Worm (Caenorhabditis elegans) whole organism, L2 larva: ENCODE measurements around the gene clec-263.

Experiments used
- C34F6.9 ChIP-seq: fragments of 150-350 bp; optimal IDR thresholded peaks from 2 replicates; lab custom pipeline; 2014; ENCODE audit warnings: missing biosample characterization, missing genetic modification characterization
- F13H6.1 ChIP-seq: sonication (generic microtip); optimal IDR thresholded peaks from 2 replicates; lab custom pipeline; 2016; ENCODE audit warnings: missing genetic modification characterization, missing compliant biosample characterization
- ZK546.5 ChIP-seq: sonication (generic microtip); optimal IDR thresholded peaks from 2 replicates; lab custom pipeline; 2017; ENCODE audit warnings: missing biosample characterization, missing genetic modification characterization
- alr-1 ChIP-seq: fragments of 150-350 bp; optimal IDR thresholded peaks from 2 replicates; lab custom pipeline; 2014; ENCODE audit warnings: missing biosample characterization, missing genetic modification characterization
- ama-1 ChIP-seq: fragments of 150-350 bp; optimal IDR thresholded peaks from 2 replicates; lab custom pipeline; 2018; ENCODE audit warnings: inconsistent platforms
- blmp-1 ChIP-seq: sonication (generic microtip); optimal IDR thresholded peaks from 2 replicates; lab custom pipeline; 2017; ENCODE audit warnings: missing genetic modification characterization, mild to moderate bottlenecking, missing compliant biosample characterization, antibody characterized with exemption, moderate library complexity; ENCODE audit not compliant: insufficient read depth
- ceh-16 ChIP-seq: fragments of 150-350 bp; optimal IDR thresholded peaks from 2 replicates; lab custom pipeline; 2014; ENCODE audit warnings: missing biosample characterization, missing genetic modification characterization
- ceh-82 ChIP-seq: fragments of 150-350 bp; optimal IDR thresholded peaks from 2 replicates; lab custom pipeline; 2014; ENCODE audit warnings: missing biosample characterization, missing genetic modification characterization
- dmd-4 ChIP-seq: sonication (generic microtip); optimal IDR thresholded peaks from 2 replicates; lab custom pipeline; 2017; ENCODE audit warnings: missing biosample characterization, missing genetic modification characterization
- egl-27 ChIP-seq: sonication (generic microtip); optimal IDR thresholded peaks from 3 replicates; lab custom pipeline; 2017; ENCODE audit warnings: missing biosample characterization, missing genetic modification reagents, missing genetic modification characterization
- elt-1 ChIP-seq: fragments of 150-350 bp; optimal IDR thresholded peaks from 2 replicates; lab custom pipeline; 2014; ENCODE audit warnings: missing biosample characterization, missing genetic modification characterization
- elt-3 ChIP-seq: sonication (generic microtip); optimal IDR thresholded peaks from 2 replicates; lab custom pipeline; 2017; ENCODE audit warnings: missing biosample characterization, missing genetic modification characterization
- fos-1 ChIP-seq: fragments of 150-350 bp; optimal IDR thresholded peaks from 2 replicates; lab custom pipeline; 2014; ENCODE audit warnings: missing biosample characterization, missing genetic modification characterization
- lin-11 ChIP-seq: fragments of 150-350 bp; sonication (generic microtip); optimal IDR thresholded peaks from 2 replicates; lab custom pipeline; 2014; ENCODE audit warnings: missing biosample characterization, missing genetic modification characterization, inconsistent platforms, mixed read lengths
- lin-13 ChIP-seq: fragments of 150-350 bp; optimal IDR thresholded peaks from 2 replicates; lab custom pipeline; 2014; ENCODE audit warnings: missing biosample characterization, missing genetic modification reagents, missing genetic modification characterization
- lsy-2 ChIP-seq, 2 experiments: fragments of 150-350 bp in 1 of 2; sonication (generic microtip) in 1 of 2; optimal IDR thresholded peaks; 2 replicates each; lab custom pipeline; 2014 to 2017; ENCODE audit warnings: missing biosample characterization in 2 of 2, missing genetic modification characterization in 2 of 2
- mab-5 ChIP-seq: fragments of 150-350 bp; optimal IDR thresholded peaks from 2 replicates; lab custom pipeline; 2014; ENCODE audit warnings: missing biosample characterization, missing genetic modification characterization
- mbf-1 ChIP-seq: sonication (generic microtip); optimal IDR thresholded peaks from 2 replicates; lab custom pipeline; 2017; ENCODE audit warnings: missing biosample characterization, missing genetic modification characterization
- nhr-10 ChIP-seq: sonication (generic microtip); optimal IDR thresholded peaks from 2 replicates; lab custom pipeline; 2017; ENCODE audit warnings: missing biosample characterization, missing genetic modification characterization
- nhr-11 ChIP-seq: fragments of 150-350 bp; optimal IDR thresholded peaks from 2 replicates; lab custom pipeline; 2014; ENCODE audit warnings: missing biosample characterization, missing genetic modification characterization
- nhr-12 ChIP-seq: fragments of 150-350 bp; optimal IDR thresholded peaks from 2 replicates; lab custom pipeline; 2014; ENCODE audit warnings: missing biosample characterization, missing genetic modification characterization
- nhr-23 ChIP-seq: fragments of 150-350 bp; optimal IDR thresholded peaks from 2 replicates; lab custom pipeline; 2014; ENCODE audit warnings: missing biosample characterization, missing genetic modification reagents, missing genetic modification characterization
- nhr-237 ChIP-seq: fragments of 150-350 bp; optimal IDR thresholded peaks from 2 replicates; lab custom pipeline; 2014; ENCODE audit warnings: missing biosample characterization, missing genetic modification characterization
- nhr-25 ChIP-seq: fragments of 150-350 bp; sonication (generic microtip); optimal IDR thresholded peaks from 3 replicates; lab custom pipeline; 2014; ENCODE audit warnings: missing biosample characterization, missing genetic modification characterization
- nhr-77 ChIP-seq: fragments of 150-350 bp; optimal IDR thresholded peaks from 2 replicates; lab custom pipeline; 2014; ENCODE audit warnings: missing biosample characterization, missing genetic modification characterization
- peb-1 ChIP-seq: fragments of 150-350 bp; optimal IDR thresholded peaks from 2 replicates; lab custom pipeline; 2014; ENCODE audit warnings: missing biosample characterization, missing genetic modification characterization
- sem-4 ChIP-seq: fragments of 150-350 bp; optimal IDR thresholded peaks from 2 replicates; lab custom pipeline; 2014; ENCODE audit warnings: missing biosample characterization, missing genetic modification reagents, missing genetic modification characterization
- skn-1 ChIP-seq: sonication (generic microtip); optimal IDR thresholded peaks from 2 replicates; lab custom pipeline; 2017; ENCODE audit warnings: missing biosample characterization, missing genetic modification characterization
- sma-3 ChIP-seq: sonication (generic microtip); optimal IDR thresholded peaks from 2 replicates; lab custom pipeline; 2016; ENCODE audit warnings: missing genetic modification reagents, missing genetic modification characterization, missing compliant biosample characterization
- unc-55 ChIP-seq: fragments of 150-350 bp; sonication (generic microtip); optimal IDR thresholded peaks from 3 replicates; lab custom pipeline; 2014; ENCODE audit warnings: missing biosample characterization, missing genetic modification reagents, missing genetic modification characterization
- unc-62 ChIP-seq: fragments of 150-350 bp; optimal IDR thresholded peaks from 2 replicates; lab custom pipeline; 2014; ENCODE audit warnings: missing biosample characterization, missing genetic modification reagents, missing genetic modification characterization
- ztf-11 ChIP-seq: sonication (generic microtip); optimal IDR thresholded peaks from 2 replicates; lab custom pipeline; 2017; ENCODE audit warnings: missing biosample characterization, missing genetic modification characterization
- ztf-4 ChIP-seq: fragments of 150-350 bp; optimal IDR thresholded peaks from 2 replicates; lab custom pipeline; 2014; ENCODE audit warnings: missing biosample characterization, missing genetic modification characterization

Gene clec-263

DNA sequence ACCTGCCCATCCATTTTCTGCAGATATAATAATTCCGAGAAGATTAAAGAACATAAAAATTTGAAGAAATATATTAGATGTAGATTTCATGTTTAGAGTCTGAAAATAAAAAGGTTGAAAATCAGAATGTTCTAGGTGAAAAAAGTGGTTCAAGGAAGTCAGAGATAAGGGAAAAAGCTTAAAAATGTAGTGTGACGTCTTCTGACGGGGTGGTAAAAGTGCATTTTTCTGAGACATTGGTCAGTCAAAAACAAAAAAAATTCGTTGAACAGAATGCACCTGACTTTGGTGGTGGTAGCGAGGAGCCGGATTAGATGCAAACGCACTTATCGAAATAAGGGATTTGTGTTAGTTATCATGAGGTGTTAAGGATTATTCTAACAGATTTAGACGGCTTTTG is 32.2 kb downstream of the clec-263 start, which contains the start of gene F46B3.23:
Gene F46B3.23 (minus strand): TSS at position 101 of the 400 bp plus-strand sequence.
- no peak for TF ChIP-seq lsy-2 (tag; optimal IDR thresholded peaks at IDR 0.05; lab: Kevin White, UChicago)
- TF ChIP-seq lin-11: no peak
- TF ChIP-seq, all 48 proteins: peak for 0

DNA sequence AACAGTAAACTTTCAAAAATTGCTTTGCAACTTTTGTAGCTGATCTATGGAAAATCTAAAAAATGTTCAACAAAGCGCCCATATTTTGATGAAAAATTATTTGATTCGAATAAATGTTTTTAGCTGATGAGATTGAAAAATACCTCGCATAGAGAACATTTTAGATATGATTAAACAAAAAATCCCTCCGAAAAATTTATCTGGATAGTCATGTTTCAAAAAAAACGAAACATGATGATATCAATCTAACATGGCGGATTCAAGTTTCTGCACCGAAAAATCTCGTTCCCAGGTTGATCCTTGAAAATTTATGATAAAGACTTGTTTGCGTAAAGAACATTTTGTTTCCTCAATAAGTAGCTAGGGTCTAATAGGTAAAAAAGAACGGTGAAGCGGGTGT is 34.3 kb downstream of the clec-263 start, which contains the start of gene ttr-12:
Gene ttr-12 (minus strand): TSS at position 101 of the 400 bp plus-strand sequence.
- no peak for TF ChIP-seq C34F6.9
- no peak for TF ChIP-seq ztf-4 (tag; lab: Kevin White, UChicago)
- TF ChIP-seq ama-1 (lab: Kevin White, UChicago): no peak
- TF ChIP-seq nhr-237: no peak
- TF ChIP-seq skn-1 (tag; lab: Kevin White, UChicago): no peak
- TF ChIP-seq mab-5: no peak
- TF ChIP-seq elt-3: no peak
- no peak for TF ChIP-seq egl-27 (tag; lab: Kevin White, UChicago)
- no peak for TF ChIP-seq sma-3
- no peak for TF ChIP-seq unc-62 (GFP tag; lab: Kevin White, UChicago)
- TF ChIP-seq ztf-11 (tag; lab: Kevin White, UChicago): no peak
- no peak for TF ChIP-seq peb-1 (tag; lab: Kevin White, UChicago)
- no peak for TF ChIP-seq F13H6.1 (tag; lab: Kevin White, UChicago)
- no peak for TF ChIP-seq nhr-10 (tag; lab: Kevin White, UChicago)
- no peak for TF ChIP-seq fos-1 (tag; lab: Kevin White, UChicago)
- no peak for TF ChIP-seq elt-1 (tag; lab: Kevin White, UChicago)
- TF ChIP-seq blmp-1 (tag; lab: Kevin White, UChicago): no peak
- TF ChIP-seq ZK546.5 (tag; lab: Kevin White, UChicago): no peak

ce11 chrV:20609494-20609893 is 35.1 kb downstream of the clec-263 start, which contains the start of gene grd-2:
TSS of gene grd-2 (plus strand) at chrV:20609794.
- no peak for TF ChIP-seq nhr-77 (tag; lab: Kevin White, UChicago)
- no peak for TF ChIP-seq nhr-11 (tag; lab: Kevin White, UChicago)
- TF ChIP-seq ceh-82 (tag; lab: Kevin White, UChicago): no peak
- TF ChIP-seq elt-1 (tag; lab: Kevin White, UChicago): no peak
- no peak for TF ChIP-seq nhr-12 (tag; lab: Kevin White, UChicago)
- TF ChIP-seq nhr-25 (tag; lab: Kevin White, UChicago): no peak
- TF ChIP-seq ceh-16 (tag; lab: Kevin White, UChicago): no peak
- TF ChIP-seq lin-13 (GFP tag; lab: Kevin White, UChicago): no peak
- no peak for TF ChIP-seq egl-27 (tag; lab: Kevin White, UChicago)
- no peak for TF ChIP-seq unc-62 (GFP tag; lab: Kevin White, UChicago)
- no peak for TF ChIP-seq peb-1 (tag; lab: Kevin White, UChicago)
- TF ChIP-seq blmp-1 (tag; lab: Kevin White, UChicago): no peak
- no peak for TF ChIP-seq alr-1 (tag; lab: Kevin White, UChicago)
- no peak for TF ChIP-seq sem-4 (tag; lab: Kevin White, UChicago)
- TF ChIP-seq unc-55: no peak
- TF ChIP-seq nhr-23 (tag; lab: Kevin White, UChicago): no peak
- no peak for TF ChIP-seq elt-3
- TF ChIP-seq dmd-4: no peak
- no peak for TF ChIP-seq lsy-2 (tag; optimal IDR thresholded peaks at IDR 0.05; lab: Kevin White, UChicago)

ce11 chrV:20618632-20619031 is 44.2 kb downstream of the clec-263 start, which contains the start of gene F46B3.7:
TSS of gene F46B3.7 (minus strand) at chrV:20618732.
- TF ChIP-seq nhr-25 (tag; lab: Kevin White, UChicago) (no peak), elt-1 (tag; lab: Kevin White, UChicago) (no peak)

ce11 chrV:20623060-20623459 is 48.6 kb downstream of the clec-263 start, which contains the start of gene F46B3.8:
TSS of gene F46B3.8 (minus strand) at chrV:20623160.
- TF ChIP-seq mab-5 (no peak), elt-3 (no peak), unc-62 (GFP tag; lab: Kevin White, UChicago) (no peak), peb-1 (tag; lab: Kevin White, UChicago) (no peak), alr-1 (tag; lab: Kevin White, UChicago) (no peak), mbf-1 (tag; lab: Kevin White, UChicago) (no peak), C34F6.9 (no peak)
- TF ChIP-seq, all 48 proteins: peak for 0
